Worm (Caenorhabditis elegans) whole organism, L4/young adult: Measurements from ENCODE around the gene dct-12.

Experiments used
- W03F9.2 ChIP-seq: fragments of 150-350 bp; optimal IDR thresholded peaks from 2 replicates; lab custom pipeline; 2014; ENCODE audit warnings: missing biosample characterization, missing genetic modification characterization
- dao-5 ChIP-seq: sonication (generic microtip); optimal IDR thresholded peaks from 2 replicates; lab custom pipeline; 2016; ENCODE audit warnings: missing genotype, missing genetic modification characterization, moderate library complexity, missing compliant biosample characterization
- him-1 ChIP-seq: sonication (generic microtip); optimal IDR thresholded peaks from 2 replicates; lab custom pipeline; 2016; ENCODE audit warnings: missing genotype, missing genetic modification reagents, missing genetic modification characterization, missing compliant biosample characterization

ce11 chrII:12387980-12388379, 44.3 kb downstream of the dct-12 start, which contains the start of gene sre-41:
- TF ChIP-seq W03F9.2 (tag; lab: Kevin White, UChicago) (no peak), him-1 (tag; lab: Kevin White, UChicago) (no peak), dao-5 (tag; lab: Kevin White, UChicago) (no peak)
